Worm (Caenorhabditis elegans) whole organism, mixed stage, embryonic: Measurements from ENCODE around the gene svh-2.

ENCODE experiments used
- M03D4.4 ChIP-seq: sonication (generic microtip); optimal IDR thresholded peaks from 2 replicates; lab custom pipeline; 2017; ENCODE audit warnings: mild to moderate bottlenecking, missing genetic modification characterization, missing compliant biosample characterization
- bed-3 ChIP-seq: fragments of 200-800 bp; sonication (Bioruptor generic); optimal IDR thresholded peaks from 3 replicates; lab custom pipeline; 2018; ENCODE audit warnings: mild to moderate bottlenecking, missing genetic modification characterization, moderate library complexity, missing compliant biosample characterization
- ceh-39 ChIP-seq: fragments of 150-350 bp; optimal IDR thresholded peaks from 2 replicates; lab custom pipeline; 2014; ENCODE audit warnings: missing biosample characterization, missing genetic modification characterization
- ceh-43 ChIP-seq: fragments of 200-800 bp; sonication (Bioruptor generic); optimal IDR thresholded peaks from 2 replicates; lab custom pipeline; 2018; ENCODE audit warnings: mild to moderate bottlenecking, missing genetic modification characterization, moderate library complexity, missing compliant biosample characterization
- ceh-83 ChIP-seq: fragments of 200-800 bp; sonication (Bioruptor generic); optimal IDR thresholded peaks from 2 replicates; lab custom pipeline; 2018; ENCODE audit warnings: mild to moderate bottlenecking, missing genetic modification characterization, missing compliant biosample characterization
- ces-1 ChIP-seq: fragments of 150-350 bp; optimal IDR thresholded peaks from 2 replicates; lab custom pipeline; 2014; ENCODE audit warnings: missing biosample characterization, missing genetic modification reagents, missing genetic modification characterization
- cnd-1 ChIP-seq: fragments of 200-800 bp; sonication (Bioruptor generic); optimal IDR thresholded peaks from 2 replicates; lab custom pipeline; 2018; ENCODE audit warnings: mild to moderate bottlenecking, missing genetic modification characterization, missing compliant biosample characterization
- drap-1 ChIP-seq: fragments of 200-800 bp; sonication (Bioruptor generic); optimal IDR thresholded peaks from 3 replicates; lab custom pipeline; 2018; ENCODE audit warnings: mild to moderate bottlenecking, missing genetic modification characterization, missing compliant biosample characterization
- flh-1 ChIP-seq: fragments of 200-800 bp; sonication (Bioruptor generic); optimal IDR thresholded peaks from 2 replicates; lab custom pipeline; 2018; ENCODE audit warnings: mild to moderate bottlenecking, missing genetic modification characterization, moderate library complexity, missing compliant biosample characterization
- ham-2 ChIP-seq: fragments of 200-800 bp; sonication (Bioruptor generic); optimal IDR thresholded peaks from 2 replicates; lab custom pipeline; 2018; ENCODE audit warnings: mild to moderate bottlenecking, missing genetic modification characterization, missing compliant biosample characterization
- hlh-1 ChIP-seq: fragments of 150-350 bp; optimal IDR thresholded peaks from 2 replicates; lab custom pipeline; 2014; ENCODE audit warnings: missing biosample characterization, missing genetic modification reagents, missing genetic modification characterization
- lin-13 ChIP-seq: fragments of 150-350 bp; optimal IDR thresholded peaks from 2 replicates; lab custom pipeline; 2014; ENCODE audit warnings: missing biosample characterization, missing genetic modification characterization
- lin-32 ChIP-seq: fragments of 200-800 bp; sonication (Bioruptor generic); optimal IDR thresholded peaks from 2 replicates; lab custom pipeline; 2018; ENCODE audit warnings: mild to moderate bottlenecking, missing genetic modification characterization, missing compliant biosample characterization
- lsy-2 ChIP-seq: fragments of 150-350 bp; optimal IDR thresholded peaks from 2 replicates; lab custom pipeline; 2014; ENCODE audit warnings: missing biosample characterization, missing genetic modification characterization
- mab-5 ChIP-seq: fragments of 150-350 bp; optimal IDR thresholded peaks from 2 replicates; lab custom pipeline; 2014; ENCODE audit warnings: missing biosample characterization, missing genetic modification characterization
- mep-1 ChIP-seq: fragments of 150-350 bp; optimal IDR thresholded peaks from 2 replicates; lab custom pipeline; 2017; ENCODE audit warnings: missing biosample characterization, missing genetic modification reagents, missing genetic modification characterization, inconsistent platforms
- mls-2 ChIP-seq: sonication (generic microtip); optimal IDR thresholded peaks from 2 replicates; lab custom pipeline; 2016; ENCODE audit warnings: mild to moderate bottlenecking, missing genetic modification characterization, moderate library complexity, missing compliant biosample characterization
- nhr-2 ChIP-seq: fragments of 150-350 bp; optimal IDR thresholded peaks from 2 replicates; lab custom pipeline; 2014; ENCODE audit warnings: missing biosample characterization, missing genetic modification characterization
- nhr-237 ChIP-seq: fragments of 150-350 bp; optimal IDR thresholded peaks from 2 replicates; lab custom pipeline; 2014; ENCODE audit warnings: missing biosample characterization, missing genetic modification characterization
- nhr-28 ChIP-seq: fragments of 150-350 bp; optimal IDR thresholded peaks from 2 replicates; lab custom pipeline; 2014; ENCODE audit warnings: missing biosample characterization, missing genetic modification characterization
- nhr-76 ChIP-seq: sonication (generic microtip); optimal IDR thresholded peaks from 2 replicates; lab custom pipeline; 2017; ENCODE audit warnings: missing biosample characterization, missing genetic modification characterization
- pha-4 ChIP-seq: fragments of 150-350 bp; optimal IDR thresholded peaks from 2 replicates; lab custom pipeline; 2018; ENCODE audit warnings: missing biosample characterization, missing genetic modification reagents, missing genetic modification characterization
- sem-2 ChIP-seq: fragments of 200-800 bp; sonication (Bioruptor generic); optimal IDR thresholded peaks from 2 replicates; lab custom pipeline; 2018; ENCODE audit warnings: mild to moderate bottlenecking, missing genetic modification characterization, missing compliant biosample characterization
- snpc-4 ChIP-seq: fragments of 150-350 bp; optimal IDR thresholded peaks from 2 replicates; lab custom pipeline; 2014; ENCODE audit warnings: missing biosample characterization, missing genetic modification characterization
- sptf-1 ChIP-seq: sonication (generic microtip); optimal IDR thresholded peaks from 2 replicates; lab custom pipeline; 2017; ENCODE audit warnings: mild to moderate bottlenecking, missing genetic modification characterization, moderate library complexity, missing compliant biosample characterization
- tbx-8 ChIP-seq: fragments of 200-800 bp; sonication (Bioruptor generic); optimal IDR thresholded peaks from 2 replicates; lab custom pipeline; 2018; ENCODE audit warnings: mild to moderate bottlenecking, missing genetic modification characterization, moderate library complexity, missing compliant biosample characterization
- unc-120 ChIP-seq: sonication (generic microtip); optimal IDR thresholded peaks from 2 replicates; lab custom pipeline; 2017; ENCODE audit warnings: missing genetic modification characterization, missing compliant biosample characterization; ENCODE audit not compliant: poor library complexity, severe bottlenecking
- unc-62 ChIP-seq: fragments of 150-350 bp; optimal IDR thresholded peaks from 2 replicates; lab custom pipeline; 2014; ENCODE audit warnings: missing biosample characterization, missing genetic modification reagents, missing genetic modification characterization
- ztf-11 ChIP-seq: fragments of 150-350 bp; optimal IDR thresholded peaks from 2 replicates; lab custom pipeline; 2014; ENCODE audit warnings: missing biosample characterization, missing genetic modification characterization

Gene svh-2

ce11 chrX:6552806-6553337 lies at the start of gene svh-2:
Gene svh-2 (plus strand): TSS chrX:6553287.
- TF ChIP-seq nhr-2 = no peak
- no peak for TF ChIP-seq sem-2
- no peak for TF ChIP-seq sptf-1 (tag; lab: Kevin White, UChicago)
- TF ChIP-seq ceh-83 (GFP tag; lab: Kevin White, UChicago) = no peak
- TF ChIP-seq mep-1 (tag; lab: Kevin White, UChicago) = no peak
- no peak for TF ChIP-seq drap-1 (GFP tag; lab: Kevin White, UChicago)
- TF ChIP-seq nhr-237 = no peak
- TF ChIP-seq pha-4 (tag; lab: Kevin White, UChicago) = no peak
- TF ChIP-seq ztf-11 (tag; lab: Kevin White, UChicago) = no peak
- no peak for TF ChIP-seq nhr-76 (tag; lab: Kevin White, UChicago)
- no peak for TF ChIP-seq ceh-39 (tag; lab: Kevin White, UChicago)
- no peak for TF ChIP-seq ham-2 (GFP tag; lab: Kevin White, UChicago)
- TF ChIP-seq mls-2 (tag; lab: Kevin White, UChicago) = no peak

- TF ChIP-seq ces-1 = peak; percentile 29
- TF ChIP-seq sptf-1 (tag; lab: Kevin White, UChicago) = peak; percentile 42
- peak; percentile 23 for TF ChIP-seq drap-1 (GFP tag; lab: Kevin White, UChicago)
- no peak for TF ChIP-seq ceh-39 (tag; lab: Kevin White, UChicago)
- TF ChIP-seq mep-1 (tag; lab: Kevin White, UChicago) = peak; percentile 22
- TF ChIP-seq lin-13 (tag; lab: Kevin White, UChicago) = no peak
These were observed 48.1 kb upstream of the svh-2 start, which contains the start of gene cdf-1 for ce11 chrX:6505008-6505407. Gene cdf-1 (minus strand): TSS chrX:6505143.

- TF ChIP-seq cnd-1 (tag; lab: Kevin White, UChicago) (no peak), ham-2 (GFP tag; lab: Kevin White, UChicago) (no peak), ceh-39 (tag; lab: Kevin White, UChicago) (no peak), ceh-43 (GFP tag; lab: Kevin White, UChicago) (no peak), snpc-4 (tag; lab: Kevin White, UChicago) (no peak)
These were observed 47.4 kb upstream of the svh-2 start, which contains the start of gene glr-8 for ce11 chrX:6505662-6506061. Gene glr-8 (plus strand): TSS chrX:6505980.

ce11 chrX:6507734-6508133 lies 45.4 kb upstream of the svh-2 start:
- TF ChIP-seq ceh-43 (GFP tag; lab: Kevin White, UChicago) (no peak), flh-1 (GFP tag; lab: Kevin White, UChicago) (no peak), mep-1 (tag; lab: Kevin White, UChicago) (no peak), lin-32 (no peak), hlh-1 (tag; lab: Kevin White, UChicago) (peak; percentile 51), ces-1 (no peak)

- no peak for TF ChIP-seq ces-1
- peak; percentile 69 for TF ChIP-seq unc-62 (GFP tag; lab: Kevin White, UChicago)
- TF ChIP-seq ceh-39 (tag; lab: Kevin White, UChicago) = no peak
- TF ChIP-seq unc-120 = peak; percentile 73
- TF ChIP-seq lsy-2 (tag; lab: Kevin White, UChicago) = no peak
- TF ChIP-seq cnd-1 (tag; lab: Kevin White, UChicago) = no peak
- TF ChIP-seq sem-2 = no peak
- no peak for TF ChIP-seq nhr-28 (tag; lab: Kevin White, UChicago)
- no peak for TF ChIP-seq nhr-237
- TF ChIP-seq ceh-83 (GFP tag; lab: Kevin White, UChicago) = no peak
- TF ChIP-seq hlh-1 (tag; lab: Kevin White, UChicago) = peak; percentile 98
- TF ChIP-seq nhr-2 = no peak
- TF ChIP-seq, all 35 proteins: peak for 3
These were observed 43.3 kb upstream of the svh-2 start for ce11 chrX:6509813-6510212.

ce11 chrX:6510627-6511026 lies 42.5 kb upstream of the svh-2 start, which contains the start of gene ttr-36:
Gene ttr-36 (plus strand): TSS chrX:6510927.
- no peak for TF ChIP-seq nhr-28 (tag; lab: Kevin White, UChicago)
- TF ChIP-seq tbx-8 (GFP tag; lab: Kevin White, UChicago) = no peak
- no peak for TF ChIP-seq bed-3 (GFP tag; lab: Kevin White, UChicago)
- TF ChIP-seq ztf-11 (tag; lab: Kevin White, UChicago) = no peak
- no peak for TF ChIP-seq sem-2
- no peak for TF ChIP-seq lin-32
- TF ChIP-seq ham-2 (GFP tag; lab: Kevin White, UChicago) = no peak
- no peak for TF ChIP-seq sptf-1 (tag; lab: Kevin White, UChicago)
- TF ChIP-seq ces-1 = no peak
- no peak for TF ChIP-seq ceh-83 (GFP tag; lab: Kevin White, UChicago)
- no peak for TF ChIP-seq ceh-43 (GFP tag; lab: Kevin White, UChicago)
- TF ChIP-seq nhr-2 = no peak
- TF ChIP-seq mls-2 (tag; lab: Kevin White, UChicago) = no peak
- TF ChIP-seq flh-1 (GFP tag; lab: Kevin White, UChicago) = no peak
- TF ChIP-seq ceh-39 (tag; lab: Kevin White, UChicago) = no peak
- TF ChIP-seq M03D4.4 (tag; lab: Kevin White, UChicago) = no peak
- TF ChIP-seq mab-5 (tag; lab: Kevin White, UChicago) = no peak
- TF ChIP-seq pha-4 (tag; lab: Kevin White, UChicago) = no peak
- no peak for TF ChIP-seq lsy-2 (tag; lab: Kevin White, UChicago)
- TF ChIP-seq lin-13 (tag; lab: Kevin White, UChicago) = no peak
